Fruit fly (Drosophila melanogaster) Kc167 (cell line): ENCODE measurements around the gene CG4960.

ENCODE experiments used
- Myc ChIP-seq: fragments of >200 bp; optimal IDR thresholded peaks from 2 replicates; lab custom pipeline; 2017; ENCODE audit warnings: missing external identifiers
- Sin3A ChIP-seq: fragments of >200 bp; optimal IDR thresholded peaks from 2 replicates; lab custom pipeline; 2018; ENCODE audit warnings: missing external identifiers
- h ChIP-seq: fragments of >200 bp; optimal IDR thresholded peaks from 3 replicates; lab custom pipeline; 2018; ENCODE audit warnings: missing external identifiers
- insv ChIP-seq: fragments of >200 bp; optimal IDR thresholded peaks from 3 replicates; lab custom pipeline; 2018; ENCODE audit warnings: missing external identifiers
- psq ChIP-seq: fragments of >200 bp; optimal IDR thresholded peaks from 2 replicates; lab custom pipeline; 2017; ENCODE audit warnings: missing external identifiers
- ttk ChIP-seq: sonication (Bioruptor generic); optimal IDR thresholded peaks from 2 replicates; lab custom pipeline; 2017; ENCODE audit warnings: missing external identifiers

Gene CG4960

DNA sequence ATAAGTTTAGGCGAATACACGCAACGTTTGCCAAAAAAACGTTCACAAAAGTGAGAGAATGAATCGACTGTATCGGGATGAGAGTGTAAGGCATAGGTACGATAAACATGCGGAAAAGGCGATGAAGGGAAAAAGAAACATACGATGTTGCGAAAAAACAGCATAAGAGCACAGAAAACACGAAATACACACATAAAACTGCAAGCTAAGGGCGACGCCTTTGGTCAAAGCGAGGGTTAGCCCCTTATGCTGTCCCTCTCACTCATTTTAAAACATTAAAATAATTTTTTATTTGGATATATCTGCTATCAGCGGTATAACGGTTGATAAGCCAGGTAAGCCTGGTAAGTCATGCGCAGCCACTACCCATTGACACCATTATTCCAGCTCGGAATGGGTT, 47.4 kb downstream of the CG4960 start:
- TF ChIP-seq insv (lab: Kevin White, UChicago) (no peak), psq (lab: Kevin White, UChicago) (no peak), ttk (no peak), Sin3A (lab: Kevin White, UChicago) (no peak), Myc (lab: Kevin White, UChicago) (no peak), h (lab: Kevin White, UChicago) (no peak)

DNA sequence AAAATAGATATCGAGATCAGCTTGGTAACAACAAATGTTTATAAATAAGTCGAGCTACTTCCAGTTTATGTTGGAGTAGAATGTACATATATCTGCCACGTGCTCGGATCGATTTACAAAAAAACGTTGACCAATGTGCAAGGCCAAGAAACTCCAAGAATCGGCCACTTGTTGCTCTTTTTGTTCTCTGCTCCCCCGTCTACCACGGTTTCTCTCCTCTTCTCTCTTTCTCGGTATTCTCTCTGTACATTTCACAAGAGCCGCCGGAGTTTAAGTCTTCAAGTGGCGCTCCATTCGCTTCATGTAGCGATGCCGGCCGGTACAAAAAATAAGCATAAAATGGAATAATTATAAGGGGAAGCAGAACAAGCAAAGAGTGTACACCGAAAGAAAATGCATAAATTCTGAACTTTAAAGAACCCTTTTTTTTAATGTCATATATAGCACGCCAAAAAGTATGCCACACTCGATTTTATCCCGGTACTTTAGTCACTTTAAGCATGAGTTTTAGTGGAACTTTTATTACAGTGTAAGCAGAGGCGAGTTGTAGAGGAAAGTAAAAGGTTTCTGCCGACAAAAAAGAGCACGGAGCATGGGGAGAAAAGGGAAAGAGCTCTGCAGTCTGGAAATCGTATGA, 49.2 kb downstream of the CG4960 start:
- TF ChIP-seq h (lab: Kevin White, UChicago) (no peak), ttk (no peak), psq (lab: Kevin White, UChicago) (no peak), insv (lab: Kevin White, UChicago) (no peak)
